Worm (Caenorhabditis elegans) whole organism, midembryonic: ENCODE measurements around the gene ddo-1.

Experiments used
- T22C8.4 ChIP-seq: fragments of 200-800 bp; sonication (Bioruptor generic); IDR thresholded peaks from 2 replicates; pipeline ENCODE4 v1.3.6; 2022; ENCODE audit warnings: missing genetic modification characterization, missing compliant biosample characterization
- cog-1 ChIP-seq: sonication (generic microtip); optimal IDR thresholded peaks from 2 replicates; lab custom pipeline; 2016; ENCODE audit warnings: missing genetic modification characterization, missing compliant biosample characterization
- flt-1 ChIP-seq: fragments of 200-800 bp; sonication (Bioruptor generic); IDR thresholded peaks from 2 replicates; pipeline ENCODE4 v1.3.6; 2022; ENCODE audit warnings: missing genetic modification characterization, missing compliant biosample characterization
- klf-2 ChIP-seq: fragments of 200-800 bp; sonication (Bioruptor generic); conservative IDR thresholded peaks from 2 replicates; pipeline ENCODE4 v1.3.6; 2022; ENCODE audit warnings: missing genetic modification reagents, missing genetic modification characterization, missing compliant biosample characterization
- med-1 ChIP-seq: sonication (generic microtip); optimal IDR thresholded peaks from 2 replicates; lab custom pipeline; 2017; ENCODE audit warnings: missing genetic modification characterization, mild to moderate bottlenecking, missing compliant biosample characterization, antibody characterized with exemption, missing genetic modification reagents; ENCODE audit not compliant: insufficient read depth
- ref-1 ChIP-seq: fragments of 200-800 bp; sonication (Bioruptor generic); conservative IDR thresholded peaks from 2 replicates; pipeline ENCODE4 v1.3.6; 2022; ENCODE audit warnings: missing genetic modification reagents, missing genetic modification characterization, missing compliant biosample characterization
- tab-1 ChIP-seq: fragments of 200-800 bp; sonication (Bioruptor generic); IDR thresholded peaks from 2 replicates; pipeline ENCODE4 v1.3.6; 2022; ENCODE audit warnings: missing genetic modification characterization, missing compliant biosample characterization

DNA sequence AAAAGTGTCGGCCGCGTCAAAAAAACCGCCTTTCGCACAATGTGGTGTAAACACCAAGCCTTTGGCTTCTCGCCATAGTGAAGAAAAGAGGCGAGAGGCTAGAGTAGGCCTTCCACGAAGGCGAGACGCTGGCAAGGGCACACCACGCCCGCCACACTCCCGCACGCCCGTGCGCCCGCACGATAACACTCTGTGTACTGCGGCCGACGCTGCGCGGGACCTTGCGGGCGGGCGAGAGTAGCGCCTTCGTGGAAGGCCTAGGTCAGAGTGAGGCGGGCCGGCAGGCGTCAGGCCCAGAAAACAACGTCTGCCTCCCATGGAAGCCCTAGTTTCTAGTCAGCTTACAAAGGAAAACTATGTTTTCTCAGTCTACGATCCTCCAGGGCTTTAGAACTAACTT lies 35.1 kb upstream of the ddo-1 start:
- TF ChIP-seq tab-1 (GFP tag; lab: Robert Waterston, UW) = no peak
- no peak for TF ChIP-seq cog-1 (tag; lab: Kevin White, UChicago)
- no peak for TF ChIP-seq klf-2
- TF ChIP-seq ref-1 = no peak
- no peak for TF ChIP-seq med-1 (GFP tag; lab: Kevin White, UChicago)
- no peak for TF ChIP-seq T22C8.4 (GFP tag; lab: Robert Waterston, UW)
- no peak for TF ChIP-seq flt-1
